Worm (Caenorhabditis elegans) whole organism, late embryonic: Measurements from ENCODE around the gene dph-7.

Experiments used
- C08G9.2 ChIP-seq: sonication (generic microtip); optimal IDR thresholded peaks from 2 replicates; lab custom pipeline; 2016; ENCODE audit warnings: mild to moderate bottlenecking, missing genetic modification characterization, moderate library complexity, missing compliant biosample characterization
- ahr-1 ChIP-seq: sonication (generic microtip); optimal IDR thresholded peaks from 2 replicates; lab custom pipeline; 2016; ENCODE audit warnings: missing genetic modification characterization, missing compliant biosample characterization
- ama-1 ChIP-seq: fragments of 150-350 bp; optimal IDR thresholded peaks from 2 replicates; lab custom pipeline; 2014
- ceh-34 ChIP-seq: sonication (generic microtip); optimal IDR thresholded peaks from 2 replicates; lab custom pipeline; 2016; ENCODE audit warnings: mild to moderate bottlenecking, missing genetic modification characterization, missing compliant biosample characterization
- ceh-9 ChIP-seq: sonication (generic microtip); optimal IDR thresholded peaks from 2 replicates; lab custom pipeline; 2016; ENCODE audit warnings: mild to moderate bottlenecking, missing genetic modification characterization, inconsistent platforms, missing compliant biosample characterization
- fkh-6 ChIP-seq: sonication (generic microtip); optimal IDR thresholded peaks from 2 replicates; lab custom pipeline; 2016; ENCODE audit warnings: missing genetic modification characterization, missing compliant biosample characterization
- hlh-15 ChIP-seq: sonication (generic microtip); optimal IDR thresholded peaks from 2 replicates; lab custom pipeline; 2016; ENCODE audit warnings: missing genetic modification characterization, missing compliant biosample characterization
- nhr-11 ChIP-seq: fragments of 150-350 bp; optimal IDR thresholded peaks from 2 replicates; lab custom pipeline; 2014; ENCODE audit warnings: missing biosample characterization, missing genetic modification characterization
- pha-4 ChIP-seq: fragments of 150-350 bp; optimal IDR thresholded peaks from 2 replicates; lab custom pipeline; 2018; ENCODE audit warnings: missing biosample characterization, missing genetic modification reagents, missing genetic modification characterization
- sox-4 ChIP-seq: sonication (generic microtip); optimal IDR thresholded peaks from 2 replicates; lab custom pipeline; 2017; ENCODE audit warnings: mild to moderate bottlenecking, missing genetic modification characterization, inconsistent platforms, missing compliant biosample characterization

ce11 chrIII:13310552-13310951 lies 4.4 kb upstream of the dph-7 start:
- TF ChIP-seq sox-4, result no peak
- no peak for TF ChIP-seq nhr-11 (tag; lab: Kevin White, UChicago)
- no peak for TF ChIP-seq C08G9.2 (tag; lab: Kevin White, UChicago)
- no peak for TF ChIP-seq ceh-9
- no peak for TF ChIP-seq hlh-15 (tag; lab: Kevin White, UChicago)
- no peak for TF ChIP-seq ahr-1
- TF ChIP-seq ama-1 (lab: Kevin White, UChicago), result no peak
- TF ChIP-seq pha-4 (tag; lab: Kevin White, UChicago), result no peak
- no peak for TF ChIP-seq fkh-6 (tag; lab: Kevin White, UChicago)
- no peak for TF ChIP-seq ceh-34 (tag; lab: Kevin White, UChicago)
